Worm (Caenorhabditis elegans): ENCODE results near the gene tba-4.

The tba-4 gene

DNA sequence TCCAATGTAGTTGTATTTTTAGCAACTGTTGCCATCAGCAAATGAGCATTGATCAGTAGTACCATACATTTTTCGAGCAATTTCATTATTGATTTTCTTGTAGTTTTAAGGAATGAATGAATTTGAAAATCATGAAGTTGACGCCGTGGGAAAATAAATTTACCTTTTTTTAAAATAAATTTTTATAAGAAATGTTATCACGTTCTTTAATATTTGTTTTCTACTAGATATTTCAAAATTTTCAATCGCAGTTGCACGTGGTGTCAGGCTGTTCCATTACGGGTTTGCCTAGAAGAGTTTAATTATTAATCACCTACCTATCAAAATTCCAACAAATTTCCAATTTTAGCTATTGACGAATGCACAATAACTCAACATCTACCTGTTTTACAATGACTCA, 38.3 kb downstream of the tba-4 start, which contains the start of gene R03D7.8:
Gene R03D7.8 (minus strand): TSS at position 101 of the 400 bp plus-strand sequence.
- no peak for TF ChIP-seq pha-4 (tag; optimal IDR thresholded peaks at IDR 0.05)
- TF ChIP-seq sptf-1 (tag; optimal IDR thresholded peaks at IDR 0.05): no peak
- TF ChIP-seq unc-62 (GFP tag; optimal IDR thresholded peaks at IDR 0.05): no peak
- TF ChIP-seq unc-120 (tag; optimal IDR thresholded peaks at IDR 0.05; ENCODE audit: poor library complexity, severe bottlenecking): no peak
- TF ChIP-seq lin-32 (GFP tag; optimal IDR thresholded peaks at IDR 0.05): no peak

DNA sequence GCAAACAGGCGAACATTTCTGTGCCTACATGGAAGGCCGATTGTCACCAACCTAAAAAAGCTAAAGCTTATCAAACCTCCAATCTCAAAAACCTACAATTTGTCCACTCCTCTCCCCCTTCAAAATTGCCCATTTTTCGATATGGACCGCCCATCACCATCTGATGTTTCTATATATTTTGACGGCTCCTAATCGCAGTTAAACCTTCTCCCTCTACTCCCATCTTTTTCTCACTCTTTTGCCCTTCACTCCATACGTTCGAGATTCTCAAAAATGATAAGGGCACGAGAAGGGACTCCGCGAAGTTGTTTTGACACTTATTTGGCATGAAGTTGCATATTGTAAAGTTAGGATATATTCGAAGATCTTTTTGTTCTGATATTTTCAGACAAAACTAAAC, 40.6 kb downstream of the tba-4 start:
- TF ChIP-seq ceh-43 (GFP tag; optimal IDR thresholded peaks at IDR 0.05) (no peak), ceh-83 (GFP tag; optimal IDR thresholded peaks at IDR 0.05) (no peak), elt-1 (tag; optimal IDR thresholded peaks at IDR 0.05; ENCODE audit: borderline replicate concordance, insufficient read depth) (no peak), mab-5 (tag; optimal IDR thresholded peaks at IDR 0.05) (no peak)

- TF ChIP-seq ceh-39 (tag; optimal IDR thresholded peaks at IDR 0.05) (no peak), elt-3 (tag; optimal IDR thresholded peaks at IDR 0.05) (peak; percentile 66), nhr-2 (tag; optimal IDR thresholded peaks at IDR 0.05) (no peak), zip-8 (tag; optimal IDR thresholded peaks at IDR 0.05) (peak; percentile 76), lin-32 (GFP tag; optimal IDR thresholded peaks at IDR 0.05) (no peak), sptf-1 (tag; optimal IDR thresholded peaks at IDR 0.05) (no peak), unc-62 (GFP tag; optimal IDR thresholded peaks at IDR 0.05) (peak; percentile 72)
Observed at ce11 chrII:10959676-10960075, 41.2 kb downstream of the tba-4 start.

ce11 chrII:10964748-10965147, 46.2 kb downstream of the tba-4 start:
- TF ChIP-seq ztf-11 (tag; optimal IDR thresholded peaks at IDR 0.05): no peak
- TF ChIP-seq M03D4.4 (tag; optimal IDR thresholded peaks at IDR 0.05): no peak
- no peak for TF ChIP-seq ceh-43 (GFP tag; optimal IDR thresholded peaks at IDR 0.05)
- no peak for TF ChIP-seq elt-3 (tag; optimal IDR thresholded peaks at IDR 0.05)
- TF ChIP-seq sptf-1 (tag; optimal IDR thresholded peaks at IDR 0.05): no peak
- TF ChIP-seq pha-4 (tag; optimal IDR thresholded peaks at IDR 0.05): no peak
- peak; percentile 71 for TF ChIP-seq ces-1 (GFP tag; optimal IDR thresholded peaks at IDR 0.05)
